Worm (Caenorhabditis elegans): ENCODE measurements around the gene spat-2.

Gene spat-2

ce11 chrIII:11066691-11067090 is 30.0 kb downstream of the spat-2 start:
- peak; percentile 76; the same call in 1 of the 2 replicates for TF ChIP-seq hmg-20 (GFP tag; IDR thresholded peaks at IDR 0.05)
- TF ChIP-seq ztf-26 (tag; optimal IDR thresholded peaks at IDR 0.05): peak; percentile 61
- no peak for TF ChIP-seq unc-62 (GFP tag; optimal IDR thresholded peaks at IDR 0.05)
- no peak for TF ChIP-seq nfya-1 (tag; optimal IDR thresholded peaks at IDR 0.05; ENCODE audit: borderline replicate concordance, insufficient read depth)
- no peak for TF ChIP-seq lag-1 (GFP tag; IDR thresholded peaks at IDR 0.05)
- 0 out of 2 replicates have a peak, but pooled peaks have one; percentile 24 for TF ChIP-seq Y67H2A.10 (GFP tag; conservative IDR thresholded peaks at IDR 0.05)
- TF ChIP-seq let-526 (GFP tag; IDR thresholded peaks at IDR 0.05): peak; percentile 73; the same call in 1 of the 2 replicates
- peak; percentile 78 for TF ChIP-seq hrde-1 (tag; optimal IDR thresholded peaks at IDR 0.05; ENCODE audit: borderline replicate concordance)
- TF ChIP-seq F52B5.7 (tag; optimal IDR thresholded peaks at IDR 0.05): peak; percentile 30
- peak; percentile 83 for TF ChIP-seq lin-54 (GFP tag; optimal IDR thresholded peaks at IDR 0.05)
- TF ChIP-seq nhr-27 (tag; optimal IDR thresholded peaks at IDR 0.05): no peak
- TF ChIP-seq akir-1 (GFP tag; optimal IDR thresholded peaks at IDR 0.05): no peak
- TF ChIP-seq die-1 (tag; optimal IDR thresholded peaks at IDR 0.05): peak; percentile 75
- TF ChIP-seq nhr-120 (GFP tag; IDR thresholded peaks at IDR 0.05): no peak
- peak; percentile 58 for TF ChIP-seq lsl-1 (GFP tag; optimal IDR thresholded peaks at IDR 0.05)
- TF ChIP-seq ama-1 (optimal IDR thresholded peaks at IDR 0.05): no peak
- no peak for TF ChIP-seq ama-1 (GFP tag; optimal IDR thresholded peaks at IDR 0.05)
- TF ChIP-seq Y79H2A.3 (GFP tag; conservative IDR thresholded peaks at IDR 0.05): 0 out of 2 replicates have a peak, but pooled peaks have one; percentile 13
- peak; percentile 54 for TF ChIP-seq athp-1 (tag; optimal IDR thresholded peaks at IDR 0.05)
- peak; percentile 79; the same call in 1 of the 2 replicates for TF ChIP-seq attf-6 (GFP tag; IDR thresholded peaks at IDR 0.05)
- peak; percentile 92 for TF ChIP-seq pbrm-1 (GFP tag; IDR thresholded peaks at IDR 0.05)
- TF ChIP-seq mes-4 (tag; optimal IDR thresholded peaks at IDR 0.05): no peak
- peak; percentile 69 for TF ChIP-seq snpc-4 (GFP tag; optimal IDR thresholded peaks at IDR 0.05)
- TF ChIP-seq snpc-4 (tag; optimal IDR thresholded peaks at IDR 0.05): peak in 3 of 4 experiments; percentile 69 to 81 (median 79)
- peak; percentile 94 for TF ChIP-seq lin-40 (tag; optimal IDR thresholded peaks at IDR 0.05)
- peak; percentile 86 for TF ChIP-seq rcor-1 (GFP tag; IDR thresholded peaks at IDR 0.05)
- TF ChIP-seq sdz-38 (tag; optimal IDR thresholded peaks at IDR 0.05): no peak
- TF ChIP-seq ztf-28 (GFP tag; IDR thresholded peaks at IDR 0.05): 0 out of 2 replicates have a peak, but pooled peaks have one; percentile 20
- TF ChIP-seq Y95B8A.8 (GFP tag; IDR thresholded peaks at IDR 0.05): peak; percentile 86; the same call in 1 of the 2 replicates
- TF ChIP-seq Y56A3A.18 (GFP tag; IDR thresholded peaks at IDR 0.05): peak; percentile 92
- no peak for TF ChIP-seq ceh-79 (tag; optimal IDR thresholded peaks at IDR 0.05)
- peak; percentile 76 for TF ChIP-seq madf-6 (GFP tag; IDR thresholded peaks at IDR 0.05)
- TF ChIP-seq ztf-6 (GFP tag; IDR thresholded peaks at IDR 0.05): peak; percentile 76; the same call in 1 of the 2 replicates
- no peak for TF ChIP-seq cebp-2 (GFP tag; IDR thresholded peaks at IDR 0.05)
- peak; percentile 68 for TF ChIP-seq F49E8.2 (tag; optimal IDR thresholded peaks at IDR 0.05; ENCODE audit: insufficient read depth)
- no peak for TF ChIP-seq pha-4 (tag; optimal IDR thresholded peaks at IDR 0.05)
- peak; percentile 79 for TF ChIP-seq chd-7 (tag; optimal IDR thresholded peaks at IDR 0.05)
- TF ChIP-seq lir-1 (GFP tag; conservative IDR thresholded peaks at IDR 0.05): peak; percentile 70
- peak; percentile 69; the same call in 1 of the 2 replicates for TF ChIP-seq ceh-40 (GFP tag; IDR thresholded peaks at IDR 0.05)
- TF ChIP-seq snpc-3.4 (tag; optimal IDR thresholded peaks at IDR 0.05): peak; percentile 47
- TF ChIP-seq ztf-22 (GFP tag; optimal IDR thresholded peaks at IDR 0.05): no peak
- TF ChIP-seq dpff-1 (tag; optimal IDR thresholded peaks at IDR 0.05): no peak
- TF ChIP-seq somi-1 (GFP tag; optimal IDR thresholded peaks at IDR 0.05): peak; percentile 40
- TF ChIP-seq T07F8.4 (tag; optimal IDR thresholded peaks at IDR 0.05): peak; percentile 54
- peak; percentile 74 for TF ChIP-seq madf-10 (tag; optimal IDR thresholded peaks at IDR 0.05)
- TF ChIP-seq B0261.1 (tag; optimal IDR thresholded peaks at IDR 0.05): peak; percentile 99
- TF ChIP-seq tlf-1 (GFP tag; optimal IDR thresholded peaks at IDR 0.05): peak; percentile 1
- TF ChIP-seq rec-8 (tag; optimal IDR thresholded peaks at IDR 0.05): peak; percentile 39 to 49
